Fruit fly (Drosophila melanogaster): ENCODE data around the gene CG9514.

dm6 chrX:14868414-14868813 is 28.3 kb downstream of the CG9514 start:
- TF ChIP-seq CG8478 (optimal IDR thresholded peaks at IDR 0.05) (no peak), CTCF (optimal IDR thresholded peaks at IDR 0.05) (no peak)

All from S2 (cell line).